Worm (Caenorhabditis elegans): Measurements from ENCODE around the gene clec-261.

ce11 chrV:20282827-20283226 lies 11.5 kb downstream of the clec-261 start:
- no peak for TF ChIP-seq nhr-25 (tag; optimal IDR thresholded peaks at IDR 0.05)
- no peak for TF ChIP-seq lin-39 (tag; optimal IDR thresholded peaks at IDR 0.05)
- TF ChIP-seq lin-13 (GFP tag; optimal IDR thresholded peaks at IDR 0.05): no peak
- no peak for TF ChIP-seq aly-2 (tag; optimal IDR thresholded peaks at IDR 0.05)
- no peak for TF ChIP-seq skn-1 (tag; optimal IDR thresholded peaks at IDR 0.05)
- no peak for TF ChIP-seq nhr-77 (tag; optimal IDR thresholded peaks at IDR 0.05)
- TF ChIP-seq ceh-82 (tag; optimal IDR thresholded peaks at IDR 0.05): no peak
- TF ChIP-seq nhr-21 (tag; optimal IDR thresholded peaks at IDR 0.05): no peak
- TF ChIP-seq unc-55 (GFP tag; optimal IDR thresholded peaks at IDR 0.05): no peak
- TF ChIP-seq peb-1 (tag; optimal IDR thresholded peaks at IDR 0.05): no peak
- no peak for TF ChIP-seq zag-1 (tag; optimal IDR thresholded peaks at IDR 0.05)
- TF ChIP-seq nhr-12 (tag; optimal IDR thresholded peaks at IDR 0.05): no peak
- no peak for TF ChIP-seq ama-1 (optimal IDR thresholded peaks at IDR 0.05)

Measured in whole organism, L2 larva.